Fruit fly (Drosophila melanogaster) whole organism, pupa: Measurements from ENCODE around the gene aqz.

Experiments used
- CG10348 ChIP-seq: fragments of 200-800 bp; sonication (Bioruptor generic); IDR thresholded peaks from 2 replicates; pipeline ENCODE4 v1.3.6; 2022; ENCODE audit warnings: missing biosample characterization, missing genetic modification characterization
- CG12605 ChIP-seq: fragments of 200-800 bp; sonication (Bioruptor generic); IDR thresholded peaks from 2 replicates; pipeline ENCODE4 v1.3.6; 2022; ENCODE audit warnings: missing biosample characterization, missing genetic modification characterization
- CG13204 ChIP-seq: fragments of 200-800 bp; sonication (Bioruptor generic); optimal IDR thresholded peaks from 2 replicates; lab custom pipeline; 2018; ENCODE audit warnings: missing biosample characterization, mild to moderate bottlenecking, missing genetic modification characterization, moderate library complexity
- CG14655 ChIP-seq: fragments of 200-800 bp; sonication (Bioruptor generic); optimal IDR thresholded peaks from 3 replicates; lab custom pipeline; 2017; ENCODE audit warnings: mild to moderate bottlenecking, missing biosample characterization, missing genetic modification reagents, missing genetic modification characterization
- CG15710 ChIP-seq: fragments of 200-800 bp; sonication (Bioruptor generic); optimal IDR thresholded peaks from 2 replicates; lab custom pipeline; 2018; ENCODE audit warnings: missing biosample characterization, mild to moderate bottlenecking, missing genetic modification characterization, moderate library complexity
- CG17806 ChIP-seq: fragments of 200-800 bp; sonication (Bioruptor generic); optimal IDR thresholded peaks from 2 replicates; lab custom pipeline; 2018; ENCODE audit warnings: missing biosample characterization, mild to moderate bottlenecking, missing genetic modification characterization, moderate library complexity
- CG32121 ChIP-seq: fragments of 200-800 bp; sonication (Bioruptor generic); IDR thresholded peaks from 2 replicates; pipeline ENCODE4 v1.3.6; 2022; ENCODE audit warnings: missing biosample characterization, missing genetic modification characterization
- CG34367 ChIP-seq: fragments of 200-800 bp; sonication (Bioruptor generic); optimal IDR thresholded peaks from 2 replicates; lab custom pipeline; 2018; ENCODE audit warnings: missing biosample characterization, mild to moderate bottlenecking, missing genetic modification characterization
- CG4496 ChIP-seq: fragments of 200-800 bp; sonication (Bioruptor generic); IDR thresholded peaks from 3 replicates; pipeline ENCODE4 v1.3.6; 2022; ENCODE audit warnings: missing biosample characterization, missing genetic modification characterization
- CG8159 ChIP-seq: fragments of 200-800 bp; sonication (Bioruptor generic); optimal IDR thresholded peaks from 3 replicates; lab custom pipeline; 2018; ENCODE audit warnings: missing biosample characterization, mild to moderate bottlenecking, missing genetic modification characterization, moderate library complexity
- CG8301 ChIP-seq: fragments of 200-800 bp; sonication (Bioruptor generic); optimal IDR thresholded peaks from 2 replicates; lab custom pipeline; 2018; ENCODE audit warnings: missing biosample characterization, mild to moderate bottlenecking, missing genetic modification characterization
- CG9948 ChIP-seq: fragments of 200-800 bp; sonication (Bioruptor generic); optimal IDR thresholded peaks from 2 replicates; lab custom pipeline; 2018; ENCODE audit warnings: missing biosample characterization, mild to moderate bottlenecking, missing genetic modification characterization, moderate library complexity
- D1 ChIP-seq: fragments of 200-800 bp; sonication (Bioruptor generic); optimal IDR thresholded peaks from 2 replicates; lab custom pipeline; 2018; ENCODE audit warnings: missing biosample characterization, mild to moderate bottlenecking, missing genetic modification characterization, moderate library complexity
- EcR ChIP-seq: fragments of 200-800 bp; sonication (Bioruptor generic); optimal IDR thresholded peaks from 3 replicates; lab custom pipeline; 2019; ENCODE audit warnings: missing biosample characterization, missing genetic modification characterization, mild to moderate bottlenecking, moderate library complexity, missing genetic modification reagents
- Ets98B ChIP-seq: fragments of 200-800 bp; sonication (Bioruptor generic); IDR thresholded peaks from 2 replicates; pipeline ENCODE4 v1.3.6; 2022; ENCODE audit warnings: missing biosample characterization, missing genetic modification characterization
- Pif1A ChIP-seq: fragments of 200-800 bp; sonication (Bioruptor generic); optimal IDR thresholded peaks from 3 replicates; lab custom pipeline; 2016; ENCODE audit warnings: missing biosample characterization, missing genetic modification characterization
- Pif1B ChIP-seq: fragments of 200-800 bp; sonication (Bioruptor generic); optimal IDR thresholded peaks from 3 replicates; lab custom pipeline; 2016; ENCODE audit warnings: missing biosample characterization, missing genetic modification characterization
- Snoo ChIP-seq: fragments of 200-800 bp; sonication (Bioruptor generic); optimal IDR thresholded peaks from 3 replicates; lab custom pipeline; 2017; ENCODE audit warnings: missing biosample characterization, mild to moderate bottlenecking, missing genetic modification characterization, inconsistent platforms
- fd96Ca ChIP-seq: fragments of 200-800 bp; sonication (Bioruptor generic); IDR thresholded peaks from 3 replicates; pipeline ENCODE4 v1.3.6; 2022; ENCODE audit warnings: missing biosample characterization, missing genetic modification characterization
- gl ChIP-seq: fragments of 200-800 bp; sonication (Bioruptor generic); optimal IDR thresholded peaks from 2 replicates; lab custom pipeline; 2018; ENCODE audit warnings: missing biosample characterization, mild to moderate bottlenecking, missing genetic modification characterization
- rn ChIP-seq: fragments of 200-800 bp; sonication (Bioruptor generic); IDR thresholded peaks from 2 replicates; pipeline ENCODE4 v1.3.6; 2022; ENCODE audit warnings: missing biosample characterization, missing genetic modification characterization

Gene aqz

dm6 chr3R:8813164-8813629, 7.3 kb downstream of the aqz start, which contains the start of gene CG9837:
Gene CG9837 (minus strand): TSS chr3R:8813579.
- no peak for TF ChIP-seq CG32121 (GFP tag; lab: Robert Waterston, UW)
- no peak for TF ChIP-seq Pif1B (GFP tag; lab: Kevin White, UChicago)
- no peak for TF ChIP-seq fd96Ca
- no peak for TF ChIP-seq Ets98B (GFP tag; lab: Robert Waterston, UW)
- no peak for TF ChIP-seq CG8301 (tag; lab: Kevin White, UChicago)
- no peak for TF ChIP-seq Snoo (tag; lab: Kevin White, UChicago)
- TF ChIP-seq CG15710, result no peak
- no peak for TF ChIP-seq D1
- no peak for TF ChIP-seq CG10348
- no peak for TF ChIP-seq CG34367 (tag; lab: Kevin White, UChicago)
- TF ChIP-seq rn (GFP tag; lab: Robert Waterston, UW), result no peak
- no peak for TF ChIP-seq CG12605 (GFP tag; lab: Robert Waterston, UW)
- no peak for TF ChIP-seq CG8159 (tag; lab: Kevin White, UChicago)
- TF ChIP-seq CG9948, result no peak
- no peak for TF ChIP-seq CG4496
- TF ChIP-seq CG17806 (tag; lab: Kevin White, UChicago), result no peak
- no peak for TF ChIP-seq gl (tag; lab: Kevin White, UChicago)
- TF ChIP-seq EcR, result no peak

- peak; percentile 63 for TF ChIP-seq CG9948
- TF ChIP-seq CG10348, result 0 out of 2 replicates have a peak, but pooled peaks have one; percentile 31
- peak; percentile 83 for TF ChIP-seq CG8159 (tag; lab: Kevin White, UChicago)
- TF ChIP-seq D1, result peak; percentile 61
- peak; percentile 70 for TF ChIP-seq CG34367 (tag; lab: Kevin White, UChicago)
- peak; percentile 80 for TF ChIP-seq CG14655 (GFP tag; lab: Kevin White, UChicago)
- peak; percentile 83 for TF ChIP-seq CG15710
- TF ChIP-seq Pif1B (GFP tag; lab: Kevin White, UChicago), result peak; percentile 87
- peak; percentile 96 for TF ChIP-seq CG4496
- peak; percentile 82 for TF ChIP-seq CG17806 (tag; lab: Kevin White, UChicago)
- peak; percentile 44 for TF ChIP-seq Snoo (tag; lab: Kevin White, UChicago)
- peak; percentile 87 for TF ChIP-seq CG12605 (GFP tag; lab: Robert Waterston, UW)
- peak; percentile 89 for TF ChIP-seq rn (GFP tag; lab: Robert Waterston, UW)
- peak; percentile 92 for TF ChIP-seq CG32121 (GFP tag; lab: Robert Waterston, UW)
- peak; percentile 14 for TF ChIP-seq CG13204 (GFP tag; lab: Kevin White, UChicago)
- TF ChIP-seq fd96Ca, result peak; percentile 94; the same call in 2 of the 3 replicates
- peak; percentile 90 for TF ChIP-seq CG8301 (tag; lab: Kevin White, UChicago)
- TF ChIP-seq Ets98B (GFP tag; lab: Robert Waterston, UW), result peak; percentile 93
- TF ChIP-seq gl (tag; lab: Kevin White, UChicago), result peak; percentile 57
- TF ChIP-seq Pif1A (GFP tag; lab: Kevin White, UChicago), result peak; percentile 81
- peak; percentile 54 for TF ChIP-seq EcR
Observed at dm6 chr3R:8812342-8812966, 8.0 kb downstream of the aqz start.

- TF ChIP-seq rn (GFP tag; lab: Robert Waterston, UW) (peak; percentile 98), CG17806 (tag; lab: Kevin White, UChicago) (peak; percentile 99), D1 (peak; percentile 98), CG34367 (tag; lab: Kevin White, UChicago) (peak; percentile 99), CG9948 (peak; percentile 99), Pif1A (GFP tag; lab: Kevin White, UChicago) (peak; percentile 99), CG10348 (peak; percentile 98), CG12605 (GFP tag; lab: Robert Waterston, UW) (peak; percentile 98), CG32121 (GFP tag; lab: Robert Waterston, UW) (peak; percentile 99), gl (tag; lab: Kevin White, UChicago) (peak; percentile 96), Pif1B (GFP tag; lab: Kevin White, UChicago) (peak; percentile 99), Ets98B (GFP tag; lab: Robert Waterston, UW) (peak; percentile 99), fd96Ca (peak; percentile 99), CG15710 (peak; percentile 99), CG14655 (GFP tag; lab: Kevin White, UChicago) (peak; percentile 99), CG8301 (tag; lab: Kevin White, UChicago) (peak; percentile 99), CG13204 (GFP tag; lab: Kevin White, UChicago) (peak; percentile 95), Snoo (tag; lab: Kevin White, UChicago) (peak; percentile 96), CG4496 (peak; percentile 99), CG8159 (tag; lab: Kevin White, UChicago) (peak; percentile 99), EcR (peak; percentile 85)
- TF ChIP-seq, all 21 proteins: peak for 21
Observed at dm6 chr3R:8811323-8811936, 9.1 kb downstream of the aqz start.

DNA sequence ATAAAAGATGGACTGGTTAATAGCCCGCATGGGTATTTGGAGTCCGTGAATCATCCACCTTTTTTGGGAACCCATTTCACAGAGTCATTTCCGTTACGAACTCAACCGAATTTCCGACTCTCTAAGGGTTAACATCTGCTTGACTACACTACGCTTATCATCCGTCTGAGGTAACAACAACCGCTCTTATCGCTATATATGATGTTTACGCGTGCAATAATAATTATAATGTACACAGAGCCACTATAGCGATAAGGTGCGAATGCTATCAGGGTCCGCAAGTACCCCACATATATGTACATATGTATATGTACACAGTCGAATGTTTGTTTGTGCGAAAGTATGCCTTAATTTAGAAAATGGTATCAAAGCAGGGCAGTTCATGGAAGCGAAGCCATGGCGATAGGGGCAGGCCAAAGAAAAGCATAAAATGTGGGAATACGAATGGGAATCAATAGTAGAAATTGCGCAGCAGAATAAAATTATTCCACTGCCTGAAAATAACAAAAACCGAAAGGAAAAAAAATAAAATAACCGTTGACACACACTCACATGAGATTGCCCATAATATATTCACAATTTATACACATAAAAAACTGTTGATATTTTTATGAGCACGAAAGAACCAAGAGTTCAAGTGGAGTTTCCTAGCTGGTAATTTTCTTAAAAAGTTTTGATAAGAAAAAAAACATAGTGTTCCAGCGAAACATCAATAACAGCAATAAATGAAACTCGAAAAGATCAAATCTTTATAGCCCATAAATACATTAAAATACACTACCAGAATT, 9.9 kb downstream of the aqz start:
- TF ChIP-seq Pif1A (GFP tag; lab: Kevin White, UChicago) (peak; percentile 72), rn (GFP tag; lab: Robert Waterston, UW) (peak; percentile 39; the same call in 1 of the 2 replicates), Snoo (tag; lab: Kevin White, UChicago) (no peak), CG8301 (tag; lab: Kevin White, UChicago) (no peak), D1 (peak; percentile 85), CG9948 (peak; percentile 87), CG10348 (no peak), CG8159 (tag; lab: Kevin White, UChicago) (peak; percentile 32), CG32121 (GFP tag; lab: Robert Waterston, UW) (peak; percentile 46), CG14655 (GFP tag; lab: Kevin White, UChicago) (peak; percentile 85), Ets98B (GFP tag; lab: Robert Waterston, UW) (peak; percentile 54), fd96Ca (0 out of 3 replicates have a peak, but pooled peaks have one; percentile 26), CG17806 (tag; lab: Kevin White, UChicago) (peak; percentile 85), CG34367 (tag; lab: Kevin White, UChicago) (peak; percentile 7), CG13204 (GFP tag; lab: Kevin White, UChicago) (peak; percentile 28), CG12605 (GFP tag; lab: Robert Waterston, UW) (peak; percentile 36; the same call in 1 of the 2 replicates), gl (tag; lab: Kevin White, UChicago) (peak; percentile 23), CG15710 (peak; percentile 41), CG4496 (peak; percentile 20), Pif1B (GFP tag; lab: Kevin White, UChicago) (peak; percentile 15), EcR (peak; percentile 15)
